Worm (Caenorhabditis elegans) whole organism, midembryonic: Measurements from ENCODE around the gene T25F10.4.

ENCODE experiments used
- T22C8.4 ChIP-seq: fragments of 200-800 bp; sonication (Bioruptor generic); IDR thresholded peaks from 2 replicates; pipeline ENCODE4 v1.3.6; 2022; ENCODE audit warnings: missing genetic modification characterization, missing compliant biosample characterization
- cog-1 ChIP-seq: sonication (generic microtip); optimal IDR thresholded peaks from 2 replicates; lab custom pipeline; 2016; ENCODE audit warnings: missing genetic modification characterization, missing compliant biosample characterization
- med-1 ChIP-seq: sonication (generic microtip); optimal IDR thresholded peaks from 2 replicates; lab custom pipeline; 2017; ENCODE audit warnings: missing genetic modification characterization, mild to moderate bottlenecking, missing compliant biosample characterization, antibody characterized with exemption, missing genetic modification reagents; ENCODE audit not compliant: insufficient read depth
- ztf-29 ChIP-seq: fragments of 200-800 bp; sonication (Bioruptor generic); IDR thresholded peaks from 2 replicates; pipeline ENCODE4 v1.3.6; 2022; ENCODE audit warnings: missing genetic modification reagents, missing genetic modification characterization, missing compliant biosample characterization

- TF ChIP-seq ztf-29 (GFP tag; lab: Robert Waterston, UW): no peak
- TF ChIP-seq T22C8.4 (GFP tag; lab: Robert Waterston, UW): no peak
- TF ChIP-seq med-1 (GFP tag; lab: Kevin White, UChicago): no peak
- TF ChIP-seq cog-1 (tag; lab: Kevin White, UChicago): no peak
Observed at ce11 chrV:6753257-6753656, 9.0 kb downstream of the T25F10.4 start.
